Worm (Caenorhabditis elegans) whole organism, L4 larva: Measurements from ENCODE around the gene str-252.

Experiments used
- T20F7.1 ChIP-seq: fragments of 200-800 bp; sonication (Bioruptor generic); optimal IDR thresholded peaks from 2 replicates; lab custom pipeline; 2018; ENCODE audit warnings: mild to moderate bottlenecking, missing genetic modification characterization, missing compliant biosample characterization
- Y105C5A.15 ChIP-seq: fragments of 200-800 bp; sonication (Bioruptor generic); IDR thresholded peaks from 2 replicates; pipeline ENCODE4 v1.3.6; 2022; ENCODE audit warnings: missing genetic modification characterization, missing compliant biosample characterization
- Y48G9A.11 ChIP-seq: fragments of 200-800 bp; sonication (Bioruptor generic); IDR thresholded peaks from 2 replicates; pipeline ENCODE4 v1.3.6; 2022; ENCODE audit warnings: missing genetic modification reagents, missing genetic modification characterization, missing compliant biosample characterization
- Y75B8A.6 ChIP-seq: fragments of 200-800 bp; sonication (Bioruptor generic); IDR thresholded peaks from 2 replicates; pipeline ENCODE4 v1.3.6; 2022; ENCODE audit warnings: missing genetic modification reagents, missing genetic modification characterization, missing compliant biosample characterization
- ZK337.2 ChIP-seq: fragments of 200-800 bp; sonication (Bioruptor generic); IDR thresholded peaks from 2 replicates; pipeline ENCODE4 v1.3.6; 2022; ENCODE audit warnings: missing genetic modification reagents, missing genetic modification characterization, missing compliant biosample characterization
- ama-1 ChIP-seq: fragments of 150-350 bp; optimal IDR thresholded peaks from 2 replicates; lab custom pipeline; 2014; ENCODE audit warnings: inconsistent platforms, mixed read lengths
- ceh-20 ChIP-seq: fragments of 200-800 bp; sonication (Bioruptor generic); IDR thresholded peaks from 2 replicates; pipeline ENCODE4 v1.3.6; 2022; ENCODE audit warnings: missing genetic modification reagents, missing genetic modification characterization, missing compliant biosample characterization
- ceh-28 ChIP-seq: fragments of 150-350 bp; optimal IDR thresholded peaks from 2 replicates; lab custom pipeline; 2014; ENCODE audit warnings: missing biosample characterization, missing genetic modification reagents, missing genetic modification characterization
- daf-8 ChIP-seq: fragments of 200-800 bp; sonication (Bioruptor generic); IDR thresholded peaks from 2 replicates; pipeline ENCODE4 v1.3.6; 2022; ENCODE audit warnings: missing genetic modification characterization, missing compliant biosample characterization
- dmd-8 ChIP-seq: fragments of 200-800 bp; sonication (Bioruptor generic); IDR thresholded peaks from 2 replicates; pipeline ENCODE4 v1.3.6; 2022; ENCODE audit warnings: missing genetic modification characterization, missing compliant biosample characterization
- duxl-1 ChIP-seq: sonication (generic microtip); optimal IDR thresholded peaks from 2 replicates; lab custom pipeline; 2016; ENCODE audit warnings: mild to moderate bottlenecking, missing genetic modification characterization, moderate library complexity, missing compliant biosample characterization; ENCODE audit not compliant: poor library complexity
- dve-1 ChIP-seq: sonication (generic microtip); optimal IDR thresholded peaks from 2 replicates; lab custom pipeline; 2017; ENCODE audit warnings: antibody characterized with exemption, mild to moderate bottlenecking, missing genetic modification characterization, missing compliant biosample characterization; ENCODE audit not compliant: insufficient read depth
- egl-43 ChIP-seq: fragments of 200-800 bp; sonication (Bioruptor generic); IDR thresholded peaks from 2 replicates; pipeline ENCODE4 v1.3.6; 2022; ENCODE audit warnings: missing genetic modification reagents, missing genetic modification characterization, missing compliant biosample characterization
- fos-1 ChIP-seq: fragments of 150-350 bp; optimal IDR thresholded peaks from 2 replicates; lab custom pipeline; 2014; ENCODE audit warnings: missing biosample characterization, missing genetic modification characterization
- hlh-11 ChIP-seq: fragments of 200-800 bp; sonication (Bioruptor generic); optimal IDR thresholded peaks from 2 replicates; lab custom pipeline; 2018; ENCODE audit warnings: mild to moderate bottlenecking, missing genetic modification characterization, missing compliant biosample characterization
- hlh-30 ChIP-seq: sonication (generic microtip); optimal IDR thresholded peaks from 2 replicates; lab custom pipeline; 2017; ENCODE audit warnings: antibody characterized with exemption, mild to moderate bottlenecking, missing genetic modification characterization, missing compliant biosample characterization; ENCODE audit not compliant: insufficient read depth
- hmg-1.1 ChIP-seq: fragments of 200-800 bp; sonication (Bioruptor generic); IDR thresholded peaks from 2 replicates; pipeline ENCODE4 v1.3.6; 2022; ENCODE audit warnings: missing genetic modification reagents, missing genetic modification characterization, missing compliant biosample characterization
- lin-1 ChIP-seq: fragments of 200-800 bp; sonication (Bioruptor generic); IDR thresholded peaks from 2 replicates; pipeline ENCODE4 v1.3.6; 2022; ENCODE audit warnings: missing genetic modification reagents, missing genetic modification characterization, missing compliant biosample characterization
- lin-38 ChIP-seq: fragments of 200-800 bp; sonication (Bioruptor generic); IDR thresholded peaks from 2 replicates; pipeline ENCODE4 v1.3.6; 2022; ENCODE audit warnings: missing genetic modification reagents, missing genetic modification characterization, missing compliant biosample characterization
- lir-3 ChIP-seq: sonication (generic microtip); optimal IDR thresholded peaks from 2 replicates; lab custom pipeline; 2016; ENCODE audit warnings: mild to moderate bottlenecking, missing genetic modification characterization, missing compliant biosample characterization
- lsy-2 ChIP-seq, 2 experiments: fragments of 150-350 bp in 1 of 2; sonication (generic microtip) in 1 of 2; optimal IDR thresholded peaks; 2 replicates each; lab custom pipeline; 2014 to 2017; ENCODE audit warnings: missing biosample characterization in 2 of 2, missing genetic modification characterization in 2 of 2
- mdt-29 ChIP-seq: fragments of 200-800 bp; sonication (Bioruptor generic); IDR thresholded peaks from 2 replicates; pipeline ENCODE4 v1.3.6; 2022; ENCODE audit warnings: missing genetic modification reagents, missing genetic modification characterization, missing compliant biosample characterization
- mep-1 ChIP-seq: fragments of 150-350 bp; sonication (generic microtip); optimal IDR thresholded peaks from 3 replicates; lab custom pipeline; 2014; ENCODE audit warnings: missing biosample characterization, missing genetic modification characterization
- nhr-11 ChIP-seq: fragments of 150-350 bp; optimal IDR thresholded peaks from 2 replicates; lab custom pipeline; 2014; ENCODE audit warnings: missing biosample characterization, missing genetic modification characterization
- nhr-111 ChIP-seq: fragments of 200-800 bp; sonication (Bioruptor generic); optimal IDR thresholded peaks from 2 replicates; lab custom pipeline; 2018; ENCODE audit warnings: mild to moderate bottlenecking, missing genetic modification characterization, missing compliant biosample characterization
- nhr-28 ChIP-seq: fragments of 150-350 bp; optimal IDR thresholded peaks from 2 replicates; lab custom pipeline; 2014; ENCODE audit warnings: missing biosample characterization, missing genetic modification characterization
- nhr-41 ChIP-seq: fragments of 200-800 bp; sonication (Bioruptor generic); IDR thresholded peaks from 2 replicates; pipeline ENCODE4 v1.3.6; 2022; ENCODE audit warnings: missing genetic modification reagents, missing genetic modification characterization, missing compliant biosample characterization
- nhr-48 ChIP-seq: sonication (generic microtip); optimal IDR thresholded peaks from 2 replicates; lab custom pipeline; 2016; ENCODE audit warnings: mild to moderate bottlenecking, missing genetic modification characterization, missing compliant biosample characterization
- nhr-6 ChIP-seq: fragments of 150-350 bp; optimal IDR thresholded peaks from 2 replicates; lab custom pipeline; 2014; ENCODE audit warnings: missing biosample characterization, missing genetic modification characterization
- saeg-2 ChIP-seq: fragments of 200-800 bp; sonication (Bioruptor generic); IDR thresholded peaks from 2 replicates; pipeline ENCODE4 v1.3.6; 2022; ENCODE audit warnings: missing genetic modification reagents, missing genetic modification characterization, missing compliant biosample characterization
- snpc-1.2 ChIP-seq: fragments of 200-800 bp; sonication (Bioruptor generic); IDR thresholded peaks from 2 replicates; pipeline ENCODE4 v1.3.6; 2022; ENCODE audit warnings: missing genetic modification reagents, missing genetic modification characterization, missing compliant biosample characterization
- spr-3 ChIP-seq: fragments of 200-800 bp; sonication (Bioruptor generic); optimal IDR thresholded peaks from 2 replicates; lab custom pipeline; 2018; ENCODE audit warnings: mild to moderate bottlenecking, missing genetic modification characterization, missing compliant biosample characterization
- unc-130 ChIP-seq: sonication (generic microtip); optimal IDR thresholded peaks from 2 replicates; lab custom pipeline; 2016; ENCODE audit warnings: missing genetic modification reagents, missing genetic modification characterization, missing compliant biosample characterization
- unc-62 ChIP-seq, 3 experiments: fragments of 150-350 bp in 1 of 3; sonication (generic microtip); optimal IDR thresholded peaks in 2 of 3; peaks in 1 of 3; 1 replicate in 1 of 3; 2 replicates in 2 of 3; lab custom pipeline; 2014 to 2017; ENCODE audit warnings: missing biosample characterization in 3 of 3, missing genetic modification characterization in 3 of 3, missing genetic modification reagents in 3 of 3, missing genotype in 1 of 3
- vab-7 ChIP-seq: fragments of 200-800 bp; sonication (Bioruptor generic); IDR thresholded peaks from 2 replicates; pipeline ENCODE4 v1.3.6; 2022; ENCODE audit warnings: missing genetic modification reagents, missing genetic modification characterization, missing compliant biosample characterization
- zip-2 ChIP-seq: fragments of 150-350 bp; optimal IDR thresholded peaks from 2 replicates; lab custom pipeline; 2014; ENCODE audit warnings: missing biosample characterization, missing genetic modification characterization
- ztf-11 ChIP-seq: fragments of 150-350 bp; optimal IDR thresholded peaks from 2 replicates; lab custom pipeline; 2014; ENCODE audit warnings: missing biosample characterization, missing genetic modification characterization
- ztf-7 ChIP-seq: fragments of 150-350 bp; optimal IDR thresholded peaks from 2 replicates; lab custom pipeline; 2014; ENCODE audit warnings: missing biosample characterization, missing genetic modification characterization

Gene str-252

DNA sequence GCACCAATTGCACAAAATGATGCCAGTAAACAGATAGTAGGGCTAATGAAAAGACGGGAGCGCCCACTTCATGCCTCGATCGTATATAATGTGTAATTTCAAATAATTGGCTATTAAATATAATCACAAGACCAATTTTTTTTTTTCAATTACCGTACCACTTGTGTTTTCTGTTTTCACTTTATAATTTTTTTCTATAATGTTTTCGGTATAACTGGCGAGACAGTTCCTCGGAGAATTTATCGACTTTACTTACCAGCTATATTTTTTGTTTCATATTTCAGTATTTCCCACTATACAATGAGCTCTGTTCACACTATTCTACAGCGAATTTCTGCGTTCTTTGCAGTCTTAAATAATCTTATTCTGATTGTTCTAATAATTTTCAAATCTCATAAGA lies at the start of gene str-252:
TSS of gene str-252 (plus strand) at position 301 of the 400 bp plus-strand sequence.
- TF ChIP-seq spr-3 (GFP tag; lab: Kevin White, UChicago) (no peak), duxl-1 (tag; lab: Kevin White, UChicago) (no peak), lsy-2 (tag; optimal IDR thresholded peaks at IDR 0.05; lab: Kevin White, UChicago) (no peak), Y75B8A.6 (GFP tag; lab: Robert Waterston, UW) (no peak), saeg-2 (GFP tag; lab: Robert Waterston, UW) (no peak), ama-1 (lab: Kevin White, UChicago) (no peak), mep-1 (tag; lab: Kevin White, UChicago) (no peak), nhr-41 (no peak)

DNA sequence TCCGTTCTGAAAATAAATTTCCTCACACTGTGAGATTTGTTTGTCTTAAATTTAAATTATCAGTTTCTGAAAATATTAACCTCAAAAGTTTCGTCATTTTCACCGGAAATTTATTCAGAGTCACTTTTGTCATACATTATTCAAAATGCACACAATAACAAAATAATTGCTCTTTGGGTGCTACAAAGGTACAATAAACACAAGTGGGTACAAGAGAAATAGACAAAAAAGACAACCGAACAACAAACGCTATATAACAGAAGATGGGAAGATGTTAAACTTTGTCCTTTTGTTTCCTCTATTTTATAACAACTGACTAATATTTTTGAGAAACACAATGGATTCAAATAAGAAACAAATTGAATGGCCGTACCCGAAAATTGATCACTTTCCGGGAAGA lies 46.7 kb upstream of the str-252 start:
- TF ChIP-seq nhr-6 (tag; lab: Kevin White, UChicago) = no peak
- TF ChIP-seq nhr-28 = peak; percentile 89
- peak; percentile 100 for TF ChIP-seq nhr-11 (tag; lab: Kevin White, UChicago)

DNA sequence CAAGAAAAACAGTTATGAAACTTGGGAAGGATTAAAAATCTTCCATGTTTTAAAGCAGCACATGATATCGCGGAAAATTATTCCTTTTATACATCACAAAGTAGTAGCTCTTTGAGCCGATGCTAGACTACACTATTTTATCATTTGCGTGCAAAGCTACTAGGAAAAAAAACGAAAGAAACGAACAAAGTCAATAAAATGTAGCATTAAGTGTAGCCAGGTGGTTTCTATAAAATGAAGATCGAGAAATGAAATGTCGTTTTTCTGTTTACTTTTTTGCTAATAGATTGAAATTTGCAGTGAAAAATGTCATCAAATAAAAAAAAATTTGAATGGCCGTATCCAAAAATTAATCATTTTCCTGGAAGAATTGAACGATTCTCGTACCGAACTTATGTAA lies 43.4 kb upstream of the str-252 start, which contains the start of gene cpt-5:
TSS of gene cpt-5 (plus strand) at position 301 of the 400 bp plus-strand sequence.
- TF ChIP-seq ceh-28 (tag; lab: Kevin White, UChicago) = no peak
- no peak for TF ChIP-seq hmg-1.1 (GFP tag; lab: Robert Waterston, UW)
- TF ChIP-seq vab-7 (GFP tag; lab: Robert Waterston, UW) = no peak
- TF ChIP-seq ama-1 (lab: Kevin White, UChicago) = no peak
- no peak for TF ChIP-seq daf-8 (GFP tag; lab: Robert Waterston, UW)
- no peak for TF ChIP-seq egl-43 (GFP tag; lab: Robert Waterston, UW)
- no peak for TF ChIP-seq zip-2 (tag; lab: Kevin White, UChicago)
- TF ChIP-seq hlh-11 (tag; lab: Kevin White, UChicago) = no peak
- TF ChIP-seq dve-1 (tag; lab: Kevin White, UChicago) = no peak
- TF ChIP-seq lin-38 (GFP tag; lab: Robert Waterston, UW) = no peak
- no peak for TF ChIP-seq hlh-30 (tag; lab: Kevin White, UChicago)
- no peak for TF ChIP-seq nhr-6 (tag; lab: Kevin White, UChicago)
- no peak for TF ChIP-seq mdt-29 (GFP tag; lab: Robert Waterston, UW)
- TF ChIP-seq ceh-20 (GFP tag; lab: Robert Waterston, UW) = no peak
- no peak for TF ChIP-seq Y48G9A.11 (GFP tag; lab: Robert Waterston, UW)
- no peak for TF ChIP-seq lir-3 (tag; lab: Kevin White, UChicago)

DNA sequence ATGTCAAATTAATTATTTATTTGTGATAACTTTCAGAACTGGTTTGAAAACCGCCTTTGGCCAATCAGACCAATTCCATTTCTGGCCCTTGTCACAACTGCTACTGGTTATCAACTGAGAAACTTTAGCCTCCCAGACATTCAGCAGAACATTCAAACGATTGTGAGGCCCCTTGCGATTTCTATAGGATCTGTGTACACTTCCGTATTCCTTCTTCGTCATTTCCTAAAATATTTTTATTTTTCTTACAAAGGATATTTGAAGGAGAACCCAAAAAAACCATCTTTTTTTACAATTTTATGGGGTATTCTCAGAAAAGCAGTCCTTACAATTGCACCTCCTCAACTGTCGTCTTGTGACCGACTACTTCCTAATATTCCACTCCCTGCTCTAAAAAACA lies 43.0 kb upstream of the str-252 start:
- peak in 1 of 2 experiments; percentile 94 for TF ChIP-seq unc-62 (GFP tag; optimal IDR thresholded peaks at IDR 0.05 in 1 of 2; lab: Kevin White, UChicago)
- TF ChIP-seq unc-62 (tag; optimal IDR thresholded peaks at IDR 0.05; lab: Kevin White, UChicago) = no peak
- no peak for TF ChIP-seq lir-3 (tag; lab: Kevin White, UChicago)
- TF ChIP-seq saeg-2 (GFP tag; lab: Robert Waterston, UW) = no peak
- no peak for TF ChIP-seq fos-1
- no peak for TF ChIP-seq Y105C5A.15 (GFP tag; lab: Robert Waterston, UW)
- no peak for TF ChIP-seq nhr-111
- TF ChIP-seq Y48G9A.11 (GFP tag; lab: Robert Waterston, UW) = no peak
- TF ChIP-seq dve-1 (tag; lab: Kevin White, UChicago) = no peak

DNA sequence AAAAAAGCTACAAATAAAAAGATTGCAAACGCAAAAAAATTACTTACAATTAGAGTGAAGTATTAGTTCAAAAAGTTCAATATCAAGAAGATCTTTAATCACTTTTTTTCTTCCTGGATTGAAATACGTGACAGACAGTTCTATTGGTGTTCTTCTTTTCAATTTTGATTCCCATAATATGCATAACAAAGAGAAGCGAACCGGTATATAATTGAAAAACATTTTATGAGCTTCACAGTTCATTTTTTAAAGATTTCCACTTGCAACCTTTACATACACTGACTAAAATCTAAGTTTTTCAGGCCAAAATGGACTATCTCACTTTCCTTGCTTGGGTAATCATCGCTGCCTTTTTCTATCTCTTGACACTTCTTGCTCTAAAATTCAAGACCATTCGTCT lies 39.8 kb upstream of the str-252 start, which contains the start of gene T22G5.1:
TSS of gene T22G5.1 (plus strand) at position 301 of the 400 bp plus-strand sequence.
- TF ChIP-seq ZK337.2 (GFP tag; lab: Robert Waterston, UW) = no peak
- TF ChIP-seq lsy-2 (tag; optimal IDR thresholded peaks at IDR 0.05; lab: Kevin White, UChicago) = no peak
- no peak for TF ChIP-seq T20F7.1 (GFP tag; lab: Kevin White, UChicago)
- TF ChIP-seq nhr-48 (tag; lab: Kevin White, UChicago) = no peak
- TF ChIP-seq unc-130 = no peak
- no peak for TF ChIP-seq snpc-1.2
- no peak for TF ChIP-seq lin-38 (GFP tag; lab: Robert Waterston, UW)
- no peak for TF ChIP-seq dmd-8
- TF ChIP-seq ztf-11 (tag; lab: Kevin White, UChicago) = no peak
- TF ChIP-seq ztf-7 (tag; lab: Kevin White, UChicago) = no peak
- TF ChIP-seq lin-1 (GFP tag; lab: Robert Waterston, UW) = no peak
- no peak for TF ChIP-seq nhr-6 (tag; lab: Kevin White, UChicago)
